Worm (Caenorhabditis elegans): Measurements from ENCODE around the gene hpo-7.

DNA sequence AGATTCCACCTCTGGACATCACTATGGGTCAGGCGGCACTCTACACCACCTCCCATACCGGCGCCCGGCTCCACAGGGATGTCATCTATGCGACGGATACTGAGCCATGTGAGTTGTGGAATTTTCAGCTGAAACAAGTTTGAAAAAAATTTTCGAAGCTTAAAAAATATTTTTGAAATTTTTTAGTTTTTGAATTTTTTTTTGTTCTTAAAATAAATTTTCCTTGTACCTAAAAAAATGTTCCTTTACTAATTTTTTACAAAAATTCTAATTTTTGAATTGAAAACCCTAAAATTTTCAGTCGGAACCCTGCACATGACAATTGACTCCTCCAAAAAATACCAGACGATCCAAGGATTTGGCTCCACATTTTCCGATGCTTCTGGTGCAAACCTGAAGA lies 42.2 kb upstream of the hpo-7 start:
- TF ChIP-seq ceh-13 (GFP tag; optimal IDR thresholded peaks at IDR 0.05), result no peak
- TF ChIP-seq ama-1 (optimal IDR thresholded peaks at IDR 0.05), result no peak
- no peak for TF ChIP-seq scrt-1 (GFP tag; IDR thresholded peaks at IDR 0.05)
- no peak for TF ChIP-seq F13C5.2 (tag; optimal IDR thresholded peaks at IDR 0.05)
- no peak for TF ChIP-seq ets-7 (tag; optimal IDR thresholded peaks at IDR 0.05)
- TF ChIP-seq B0310.2 (tag; optimal IDR thresholded peaks at IDR 0.05), result no peak
- TF ChIP-seq tbx-11 (GFP tag; IDR thresholded peaks at IDR 0.05), result no peak
- no peak for TF ChIP-seq hmbx-1 (tag; optimal IDR thresholded peaks at IDR 0.05)
- no peak for TF ChIP-seq hmg-4 (GFP tag; optimal IDR thresholded peaks at IDR 0.05)
- no peak for TF ChIP-seq flt-1 (GFP tag; IDR thresholded peaks at IDR 0.05)
- TF ChIP-seq pes-1 (GFP tag; IDR thresholded peaks at IDR 0.05), result no peak
- no peak for TF ChIP-seq tra-4 (tag; optimal IDR thresholded peaks at IDR 0.05)
- TF ChIP-seq aly-1 (tag; optimal IDR thresholded peaks at IDR 0.05), result no peak
- TF ChIP-seq ceh-36 (tag; optimal IDR thresholded peaks at IDR 0.05), result no peak
